Fruit fly (Drosophila melanogaster) whole organism, prepupa: ENCODE results near the gene EMC5.

Experiments
- CG11294 ChIP-seq: fragments of 200-800 bp; sonication (Bioruptor generic); IDR thresholded peaks from 2 replicates; pipeline ENCODE4 v1.3.6; 2022; ENCODE audit warnings: missing biosample characterization, missing genetic modification characterization
- CG11902 ChIP-seq: fragments of 200-800 bp; sonication (Bioruptor generic); optimal IDR thresholded peaks from 3 replicates; lab custom pipeline; 2016; ENCODE audit warnings: missing biosample characterization, missing genetic modification characterization
- CG15336 ChIP-seq: fragments of 200-800 bp; sonication (Bioruptor generic); IDR thresholded peaks from 2 replicates; pipeline ENCODE4 v1.3.6; 2022; ENCODE audit warnings: missing biosample characterization, missing genetic modification characterization
- CG16779 ChIP-seq: fragments of 200-800 bp; sonication (Bioruptor generic); optimal IDR thresholded peaks from 3 replicates; lab custom pipeline; 2017; ENCODE audit warnings: missing biosample characterization, mild to moderate bottlenecking, missing genetic modification characterization
- CG6163 ChIP-seq: fragments of 200-800 bp; sonication (Bioruptor generic); IDR thresholded peaks from 3 replicates; pipeline ENCODE4 v1.3.6; 2022; ENCODE audit warnings: missing biosample characterization, missing genetic modification characterization
- Gug ChIP-seq: fragments of 200-800 bp; sonication (Bioruptor generic); IDR thresholded peaks from 2 replicates; pipeline ENCODE4 v1.3.6; 2022; ENCODE audit warnings: missing biosample characterization, missing genetic modification characterization
- Hr39 ChIP-seq: fragments of 200-800 bp; sonication (Bioruptor generic); optimal IDR thresholded peaks from 2 replicates; lab custom pipeline; 2016; ENCODE audit warnings: missing biosample characterization, missing genetic modification characterization
- OdsH ChIP-seq: fragments of 200-800 bp; sonication (Bioruptor generic); optimal IDR thresholded peaks from 3 replicates; lab custom pipeline; 2016; ENCODE audit warnings: missing biosample characterization, missing genetic modification characterization
- esn ChIP-seq: fragments of 200-800 bp; sonication (Bioruptor generic); optimal IDR thresholded peaks from 2 replicates; lab custom pipeline; 2016; ENCODE audit warnings: missing biosample characterization, mild to moderate bottlenecking, missing genetic modification characterization, moderate library complexity
- fd59A ChIP-seq: fragments of 200-800 bp; sonication (Bioruptor generic); optimal IDR thresholded peaks from 2 replicates; lab custom pipeline; 2017; ENCODE audit warnings: missing biosample characterization, mild to moderate bottlenecking, missing genetic modification characterization, missing genetic modification reagents
- vri ChIP-seq: fragments of 200-800 bp; sonication (Bioruptor generic); optimal IDR thresholded peaks from 3 replicates; lab custom pipeline; 2016; ENCODE audit warnings: missing biosample characterization, mild to moderate bottlenecking, missing genetic modification characterization

dm6 chr2L:18948724-18949108 is 38.8 kb upstream of the EMC5 start, which contains the start of gene CG10428:
- TF ChIP-seq Gug (no peak), CG16779 (tag; lab: Kevin White, UChicago) (no peak), vri (no peak), CG6163 (GFP tag; lab: Robert Waterston, UW) (no peak), Hr39 (GFP tag; lab: Kevin White, UChicago) (no peak), esn (GFP tag; lab: Kevin White, UChicago) (no peak), OdsH (GFP tag; lab: Kevin White, UChicago) (no peak), CG11902 (no peak), CG15336 (no peak), fd59A (GFP tag; lab: Kevin White, UChicago) (no peak), CG11294 (no peak)
